Fruit fly (Drosophila melanogaster) whole organism, prepupa: ENCODE measurements around the gene psidin.
A peak's percentile ranks its signal among the peaks of the same experiment; 100 is the strongest.

Experiments used
- Blimp-1 ChIP-seq: fragments of 200-800 bp; sonication (Bioruptor generic); optimal IDR thresholded peaks from 3 replicates; lab custom pipeline; 2017; ENCODE audit warnings: missing biosample characterization, missing genetic modification characterization, mild to moderate bottlenecking, moderate library complexity, missing genetic modification reagents
- CG10631 ChIP-seq: fragments of 200-800 bp; sonication (Bioruptor generic); optimal IDR thresholded peaks from 2 replicates; lab custom pipeline; 2016; ENCODE audit warnings: missing biosample characterization, missing genetic modification characterization
- CG10669 ChIP-seq: fragments of 200-800 bp; sonication (Bioruptor generic); optimal IDR thresholded peaks from 3 replicates; lab custom pipeline; 2018; ENCODE audit warnings: missing biosample characterization, mild to moderate bottlenecking, missing genetic modification characterization, moderate library complexity
- CG11762 ChIP-seq: fragments of 200-800 bp; sonication (Bioruptor generic); optimal IDR thresholded peaks from 3 replicates; lab custom pipeline; 2016; ENCODE audit warnings: missing biosample characterization, missing genetic modification characterization; ENCODE audit not compliant: insufficient read depth
- CG15336 ChIP-seq: fragments of 200-800 bp; sonication (Bioruptor generic); IDR thresholded peaks from 2 replicates; pipeline ENCODE4 v1.3.6; 2022; ENCODE audit warnings: missing biosample characterization, missing genetic modification characterization
- CG32006 ChIP-seq: fragments of 200-800 bp; sonication (Bioruptor generic); optimal IDR thresholded peaks from 3 replicates; lab custom pipeline; 2017; ENCODE audit warnings: missing biosample characterization, mild to moderate bottlenecking, missing genetic modification characterization
- CG34406 ChIP-seq: fragments of 200-800 bp; sonication (Bioruptor generic); optimal IDR thresholded peaks from 3 replicates; lab custom pipeline; 2016; ENCODE audit warnings: missing biosample characterization, missing genetic modification characterization
- CG3919 ChIP-seq: fragments of 200-800 bp; sonication (Bioruptor generic); optimal IDR thresholded peaks from 3 replicates; lab custom pipeline; 2016; ENCODE audit warnings: missing biosample characterization, missing genetic modification characterization
- CG6163 ChIP-seq: fragments of 200-800 bp; sonication (Bioruptor generic); IDR thresholded peaks from 3 replicates; pipeline ENCODE4 v1.3.6; 2022; ENCODE audit warnings: missing biosample characterization, missing genetic modification characterization
- CG6276 ChIP-seq: fragments of 200-800 bp; sonication (Bioruptor generic); optimal IDR thresholded peaks from 2 replicates; lab custom pipeline; 2017; ENCODE audit warnings: missing biosample characterization, mild to moderate bottlenecking, missing genetic modification characterization
- CG6808 ChIP-seq: fragments of 200-800 bp; sonication (Bioruptor generic); optimal IDR thresholded peaks from 3 replicates; lab custom pipeline; 2017; ENCODE audit warnings: missing biosample characterization, missing genetic modification characterization, mild to moderate bottlenecking, moderate library complexity, missing genetic modification reagents
- CG7368 ChIP-seq: fragments of 200-800 bp; sonication (Bioruptor generic); optimal IDR thresholded peaks from 3 replicates; lab custom pipeline; 2016; ENCODE audit warnings: missing biosample characterization, missing genetic modification characterization
- CG8632 ChIP-seq: fragments of 200-800 bp; sonication (Bioruptor generic); optimal IDR thresholded peaks from 3 replicates; lab custom pipeline; 2016; ENCODE audit warnings: missing biosample characterization, missing genetic modification characterization
- CG9139 ChIP-seq: fragments of 200-800 bp; sonication (Bioruptor generic); optimal IDR thresholded peaks from 3 replicates; lab custom pipeline; 2017; ENCODE audit warnings: missing biosample characterization, mild to moderate bottlenecking, missing genetic modification characterization
- Eip75B ChIP-seq: fragments of 200-800 bp; sonication (Bioruptor generic); optimal IDR thresholded peaks from 3 replicates; lab custom pipeline; 2016; ENCODE audit warnings: missing biosample characterization, missing genetic modification characterization
- Eip78C ChIP-seq: fragments of 200-800 bp; sonication (Bioruptor generic); peaks from one replicate; lab custom pipeline; 2016; ENCODE audit warnings: missing biosample characterization, missing genetic modification characterization
- Eip93F ChIP-seq: fragments of 200-800 bp; sonication (Bioruptor generic); optimal IDR thresholded peaks from 2 replicates; lab custom pipeline; 2016; ENCODE audit warnings: missing biosample characterization, mild to moderate bottlenecking, missing genetic modification characterization
- Ets21C ChIP-seq: fragments of 200-800 bp; sonication (Bioruptor generic); optimal IDR thresholded peaks from 3 replicates; lab custom pipeline; 2016; ENCODE audit warnings: missing biosample characterization, missing genetic modification characterization
- Ets96B ChIP-seq: fragments of 200-800 bp; optimal IDR thresholded peaks from 2 replicates; lab custom pipeline; 2019; ENCODE audit warnings: missing biosample characterization, mild to moderate bottlenecking, missing genetic modification characterization, moderate library complexity
- Gug ChIP-seq: fragments of 200-800 bp; sonication (Bioruptor generic); IDR thresholded peaks from 2 replicates; pipeline ENCODE4 v1.3.6; 2022; ENCODE audit warnings: missing biosample characterization, missing genetic modification characterization
- Hr39 ChIP-seq: fragments of 200-800 bp; sonication (Bioruptor generic); optimal IDR thresholded peaks from 2 replicates; lab custom pipeline; 2016; ENCODE audit warnings: missing biosample characterization, missing genetic modification characterization
- Hr4 ChIP-seq: fragments of 200-800 bp; sonication (Bioruptor generic); optimal IDR thresholded peaks from 3 replicates; lab custom pipeline; 2016; ENCODE audit warnings: missing biosample characterization, missing genetic modification characterization
- Lpt ChIP-seq: fragments of 200-800 bp; sonication (Bioruptor generic); optimal IDR thresholded peaks from 3 replicates; lab custom pipeline; 2016; ENCODE audit warnings: missing biosample characterization, missing genetic modification characterization
- Met ChIP-seq: fragments of 200-800 bp; sonication (Bioruptor generic); optimal IDR thresholded peaks from 3 replicates; lab custom pipeline; 2016; ENCODE audit warnings: missing biosample characterization, missing genetic modification characterization
- OdsH ChIP-seq: fragments of 200-800 bp; sonication (Bioruptor generic); optimal IDR thresholded peaks from 3 replicates; lab custom pipeline; 2016; ENCODE audit warnings: missing biosample characterization, missing genetic modification characterization
- Smox ChIP-seq: fragments of 200-800 bp; sonication (Bioruptor generic); optimal IDR thresholded peaks from 3 replicates; lab custom pipeline; 2016; ENCODE audit warnings: missing biosample characterization, missing genetic modification characterization
- Sox14 ChIP-seq: fragments of 200-800 bp; sonication (Bioruptor generic); optimal IDR thresholded peaks from 3 replicates; lab custom pipeline; 2016; ENCODE audit warnings: missing biosample characterization, missing genetic modification characterization
- achi ChIP-seq: fragments of 200-800 bp; sonication (Bioruptor generic); optimal IDR thresholded peaks from 3 replicates; lab custom pipeline; 2016; ENCODE audit warnings: missing biosample characterization, missing genetic modification characterization
- cyc ChIP-seq: fragments of 200-800 bp; sonication (Bioruptor generic); optimal IDR thresholded peaks from 3 replicates; lab custom pipeline; 2016; ENCODE audit warnings: missing biosample characterization, missing genetic modification characterization
- dac ChIP-seq: fragments of 200-800 bp; sonication (Bioruptor generic); optimal IDR thresholded peaks from 2 replicates; lab custom pipeline; 2017; ENCODE audit warnings: missing biosample characterization, mild to moderate bottlenecking, missing genetic modification characterization
- dsx ChIP-seq: fragments of 200-800 bp; optimal IDR thresholded peaks from 3 replicates; lab custom pipeline; 2019; ENCODE audit warnings: missing biosample characterization, mild to moderate bottlenecking, missing genetic modification characterization, moderate library complexity; ENCODE audit not compliant: poor library complexity, severe bottlenecking
- esn ChIP-seq: fragments of 200-800 bp; sonication (Bioruptor generic); optimal IDR thresholded peaks from 2 replicates; lab custom pipeline; 2016; ENCODE audit warnings: missing biosample characterization, mild to moderate bottlenecking, missing genetic modification characterization, moderate library complexity
- fd59A ChIP-seq: fragments of 200-800 bp; sonication (Bioruptor generic); optimal IDR thresholded peaks from 2 replicates; lab custom pipeline; 2017; ENCODE audit warnings: missing biosample characterization, mild to moderate bottlenecking, missing genetic modification characterization, missing genetic modification reagents
- fd85E ChIP-seq: fragments of 200-800 bp; sonication (Bioruptor generic); optimal IDR thresholded peaks from 3 replicates; lab custom pipeline; 2016; ENCODE audit warnings: missing biosample characterization, missing genetic modification characterization
- fkh ChIP-seq: fragments of 200-800 bp; sonication (Bioruptor generic); optimal IDR thresholded peaks from 3 replicates; lab custom pipeline; 2017; ENCODE audit warnings: missing biosample characterization, mild to moderate bottlenecking, missing genetic modification characterization, moderate library complexity
- salr ChIP-seq, 2 experiments: fragments of 200-800 bp; sonication (Bioruptor generic); optimal IDR thresholded peaks; 3 replicates each; lab custom pipeline; 2016 to 2018; ENCODE audit warnings: missing biosample characterization in 2 of 2, missing genetic modification characterization in 2 of 2, mild to moderate bottlenecking in 1 of 2
- spab ChIP-seq: fragments of 200-800 bp; sonication (Bioruptor generic); optimal IDR thresholded peaks from 2 replicates; lab custom pipeline; 2017; ENCODE audit warnings: missing biosample characterization, mild to moderate bottlenecking, missing genetic modification characterization, missing genetic modification reagents
- vri ChIP-seq: fragments of 200-800 bp; sonication (Bioruptor generic); optimal IDR thresholded peaks from 3 replicates; lab custom pipeline; 2016; ENCODE audit warnings: missing biosample characterization, mild to moderate bottlenecking, missing genetic modification characterization

psidin gene

DNA sequence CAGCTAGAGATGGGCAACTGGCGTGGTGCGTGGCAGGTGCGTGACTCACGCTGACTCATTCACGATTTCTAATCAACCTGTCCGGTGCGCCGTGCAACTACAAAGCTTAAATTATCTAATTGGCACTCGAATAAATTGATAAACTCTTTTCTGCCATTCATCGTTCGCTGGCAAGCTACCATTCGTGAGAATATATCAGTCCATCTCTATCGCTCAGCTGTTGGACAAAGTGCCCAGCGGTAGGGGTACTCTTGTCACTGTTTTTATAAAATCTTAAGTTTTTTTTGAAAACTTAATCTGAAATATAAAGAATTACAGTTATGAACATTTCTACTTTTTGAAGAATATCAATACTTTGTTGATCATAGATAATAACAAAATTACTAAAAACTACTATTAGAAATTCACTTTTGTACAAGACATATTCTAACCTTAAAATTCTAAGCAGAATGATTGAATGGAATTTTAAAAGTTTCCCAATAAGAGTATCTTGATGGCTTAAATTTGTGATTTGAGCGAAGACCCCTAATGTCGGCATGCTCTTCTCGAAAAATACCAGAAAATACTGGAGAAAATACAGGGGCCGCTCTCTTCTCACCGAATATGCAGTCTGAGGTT is at the start of gene psidin, which contains the start of gene PIG-L (continued):
- TF ChIP-seq Eip78C (GFP tag; lab: Kevin White, UChicago) (peak; percentile 96), fd85E (GFP tag; lab: Kevin White, UChicago) (peak; percentile 6), CG8632 (peak; percentile 89), CG7368 (no peak), Met (GFP tag; lab: Kevin White, UChicago) (no peak), CG6276 (GFP tag; lab: Kevin White, UChicago) (no peak), Hr39 (peak; percentile 85), cyc (GFP tag; lab: Kevin White, UChicago) (peak; percentile 64), dac (GFP tag; lab: Kevin White, UChicago) (peak; percentile 59)

DNA sequence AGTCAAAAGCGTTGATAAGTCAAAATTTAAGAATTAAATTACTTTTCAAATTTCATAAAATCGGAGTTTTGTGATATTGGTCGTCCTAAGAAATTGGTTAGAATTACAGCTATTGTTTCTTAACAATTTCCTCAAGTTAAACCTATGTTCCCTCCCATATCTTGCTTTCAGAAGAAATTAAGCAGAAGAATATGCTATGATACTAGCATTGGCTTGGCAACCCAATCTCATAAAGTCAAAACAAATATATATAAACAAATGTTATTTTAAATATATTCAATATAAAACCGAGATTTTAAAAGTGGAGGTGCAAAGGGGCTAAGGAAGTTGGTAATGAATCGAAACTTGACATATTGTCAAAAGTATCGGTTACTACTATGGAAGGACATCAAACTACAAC is 48.9 kb upstream of the psidin start, which contains the start of gene CG31213:
CG31213 (plus strand) TSS at position 301 of the 400 bp plus-strand sequence.
- TF ChIP-seq achi (GFP tag; lab: Kevin White, UChicago) (no peak), Eip93F (no peak), Ets21C (GFP tag; lab: Kevin White, UChicago) (no peak), OdsH (GFP tag; lab: Kevin White, UChicago) (no peak), CG32006 (GFP tag; lab: Kevin White, UChicago) (no peak), Sox14 (GFP tag; lab: Kevin White, UChicago) (no peak), fd59A (GFP tag; lab: Kevin White, UChicago) (no peak), Eip78C (GFP tag; lab: Kevin White, UChicago) (no peak), CG10631 (GFP tag; lab: Kevin White, UChicago) (no peak), CG34406 (GFP tag; lab: Kevin White, UChicago) (no peak), CG6808 (GFP tag; lab: Kevin White, UChicago) (no peak), dac (GFP tag; lab: Kevin White, UChicago) (no peak), Lpt (no peak), cyc (GFP tag; lab: Kevin White, UChicago) (no peak), spab (GFP tag; lab: Kevin White, UChicago) (no peak), Eip75B (GFP tag; lab: Kevin White, UChicago) (no peak), vri (GFP tag; lab: Kevin White, UChicago) (no peak), CG10669 (GFP tag; lab: Kevin White, UChicago) (no peak)
- TF ChIP-seq, all 60 proteins: peak for 0

dm6 chr3R:19985376-19985775 is 36.1 kb upstream of the psidin start:
- TF ChIP-seq CG6808 (GFP tag; lab: Kevin White, UChicago) (no peak), Eip78C (GFP tag; lab: Kevin White, UChicago) (no peak), vri (GFP tag; lab: Kevin White, UChicago) (no peak), CG3919 (GFP tag; lab: Kevin White, UChicago) (no peak), Ets21C (GFP tag; lab: Kevin White, UChicago) (no peak), CG7368 (no peak)

DNA sequence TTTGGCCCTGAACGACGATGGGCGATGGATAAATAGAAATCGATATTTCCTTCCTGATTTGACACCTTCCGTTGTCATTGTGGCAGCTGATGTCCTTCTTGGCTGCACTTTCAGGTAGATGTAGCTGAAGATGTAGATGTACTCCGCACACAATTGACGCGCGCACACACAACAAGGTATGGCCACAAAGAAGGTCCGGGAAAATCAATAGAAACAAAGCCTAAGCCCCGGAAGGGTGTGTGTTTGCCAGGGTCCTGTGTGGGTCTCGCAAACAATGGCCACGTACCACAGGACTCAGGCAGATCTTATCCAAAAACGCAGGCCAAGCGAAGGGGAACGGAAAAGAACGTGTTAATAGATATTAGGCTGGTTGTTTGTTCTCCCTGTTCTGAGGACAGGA is 26.1 kb upstream of the psidin start:
- TF ChIP-seq Lpt (no peak), CG7368 (no peak), CG10631 (GFP tag; lab: Kevin White, UChicago) (no peak), fkh (GFP tag; lab: Kevin White, UChicago) (peak; percentile 54)

DNA sequence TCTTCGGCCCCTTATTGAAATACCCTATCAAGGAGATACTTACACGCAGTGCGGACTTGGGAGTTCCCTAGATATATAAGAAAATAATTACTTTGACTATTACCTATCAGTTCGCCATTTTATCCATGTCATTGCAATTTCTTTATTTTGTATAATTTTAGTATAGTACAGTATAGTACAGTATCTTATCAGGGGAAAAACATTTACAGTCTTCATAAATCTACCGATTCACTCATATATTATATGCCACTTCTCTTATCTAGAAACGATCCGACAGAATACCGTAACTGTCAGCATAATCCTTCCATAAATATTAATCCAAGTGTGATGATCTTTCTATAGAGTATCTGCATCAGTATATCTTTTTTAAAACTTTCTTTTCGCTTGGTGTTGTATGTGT is 25.1 kb upstream of the psidin start:
- TF ChIP-seq Lpt (peak; percentile 44), CG7368 (no peak), cyc (GFP tag; lab: Kevin White, UChicago) (no peak), Met (GFP tag; lab: Kevin White, UChicago) (no peak), Hr39 (no peak), esn (GFP tag; lab: Kevin White, UChicago) (no peak), CG10669 (GFP tag; lab: Kevin White, UChicago) (peak; percentile 1), CG34406 (GFP tag; lab: Kevin White, UChicago) (no peak), Sox14 (GFP tag; lab: Kevin White, UChicago) (peak; percentile 14), Hr4 (GFP tag; lab: Kevin White, UChicago) (peak; percentile 73), CG3919 (GFP tag; lab: Kevin White, UChicago) (peak; percentile 31), CG6276 (GFP tag; lab: Kevin White, UChicago) (peak; percentile 13), CG10631 (GFP tag; lab: Kevin White, UChicago) (peak; percentile 42), Ets96B (tag; lab: Kevin White, UChicago) (no peak), salr (GFP tag; optimal IDR thresholded peaks at IDR 0.05; lab: Kevin White, UChicago) (peak in 1 of 2 experiments; percentile 68), CG9139 (GFP tag; lab: Kevin White, UChicago) (no peak), CG15336 (GFP tag; lab: Robert Waterston, UW) (no peak; the same call in 1 of the 2 replicates), Blimp-1 (no peak), spab (GFP tag; lab: Kevin White, UChicago) (peak; percentile 9), dsx (GFP tag; lab: Kevin White, UChicago) (no peak), Gug (GFP tag; lab: Robert Waterston, UW) (no peak), CG11762 (GFP tag; lab: Kevin White, UChicago) (no peak), CG6163 (GFP tag; lab: Robert Waterston, UW) (no peak), CG8632 (no peak), fkh (GFP tag; lab: Kevin White, UChicago) (no peak), Smox (GFP tag; lab: Kevin White, UChicago) (no peak), OdsH (GFP tag; lab: Kevin White, UChicago) (peak; percentile 37), CG6808 (GFP tag; lab: Kevin White, UChicago) (no peak)
